Fruit fly (Drosophila melanogaster) whole organism, adult: ENCODE data around the gene Atg13.

ENCODE experiments used
- CG1620 ChIP-seq: fragments of 200-800 bp; sonication (Bioruptor generic); optimal IDR thresholded peaks from 2 replicates; lab custom pipeline; 2016; ENCODE audit warnings: missing biosample characterization, missing genetic modification characterization
- CG33017 ChIP-seq: fragments of 200-800 bp; sonication (Bioruptor generic); optimal IDR thresholded peaks from 2 replicates; lab custom pipeline; 2018; ENCODE audit warnings: missing biosample characterization, mild to moderate bottlenecking, missing genetic modification characterization, moderate library complexity
- Clk ChIP-seq: fragments of 200-800 bp; sonication (Bioruptor generic); optimal IDR thresholded peaks from 2 replicates; lab custom pipeline; 2017; ENCODE audit warnings: missing biosample characterization, missing genetic modification characterization
- Hr96 ChIP-seq: fragments of 200-800 bp; sonication (Bioruptor generic); optimal IDR thresholded peaks from 2 replicates; lab custom pipeline; 2016; ENCODE audit warnings: missing biosample characterization, missing genetic modification characterization
- Mnt ChIP-seq: fragments of 200-800 bp; sonication (Bioruptor generic); optimal IDR thresholded peaks from 2 replicates; lab custom pipeline; 2016; ENCODE audit warnings: missing biosample characterization, mild to moderate bottlenecking, missing genetic modification characterization
- bab1 ChIP-seq: fragments of 200-800 bp; sonication (Bioruptor generic); optimal IDR thresholded peaks from 3 replicates; lab custom pipeline; 2019; ENCODE audit warnings: missing biosample characterization, mild to moderate bottlenecking, missing genetic modification characterization, moderate library complexity
- cnc ChIP-seq, 2 experiments: fragments of >200 bp; optimal IDR thresholded peaks; 2 replicates each; lab custom pipeline; 2017
- ovo ChIP-seq: fragments of 200-800 bp; sonication (Bioruptor generic); optimal IDR thresholded peaks from 2 replicates; lab custom pipeline; 2016; ENCODE audit warnings: missing biosample characterization, missing genetic modification characterization
- tj ChIP-seq: fragments of 200-800 bp; sonication (Bioruptor generic); optimal IDR thresholded peaks from 3 replicates; lab custom pipeline; 2017; ENCODE audit warnings: missing biosample characterization, mild to moderate bottlenecking, missing genetic modification characterization, moderate library complexity

DNA sequence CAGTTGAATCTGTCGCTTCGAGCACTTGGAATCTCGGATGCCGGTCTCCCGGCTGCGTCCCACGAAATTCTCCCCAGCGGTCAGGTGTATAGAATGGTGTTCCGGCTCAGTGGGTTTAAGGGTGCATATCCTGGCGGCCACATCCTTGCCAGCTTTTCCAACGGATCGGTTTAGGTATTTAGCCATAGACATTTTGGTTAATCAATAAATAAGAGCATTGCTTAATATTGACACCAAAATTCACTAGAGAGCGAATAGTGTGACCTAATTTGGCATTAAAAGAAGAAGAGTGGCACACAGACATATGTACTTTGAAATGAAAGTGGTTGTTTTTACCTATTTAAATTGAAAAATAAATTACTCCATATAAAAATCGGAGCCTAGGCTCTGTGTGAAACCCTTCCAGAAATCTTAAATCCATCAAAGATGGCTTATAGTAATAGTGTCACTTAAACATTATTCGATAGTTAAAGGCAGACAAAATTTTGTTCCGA is 6.3 kb upstream of the Atg13 start, which contains the start of the genes PNKP and COX7AL:
- TF ChIP-seq ovo (GFP tag; lab: Kevin White, UChicago) (no peak), cnc (optimal IDR thresholded peaks at IDR 0.05; lab: Kevin White, UChicago) (no peak), CG33017 (no peak), Clk (no peak), Mnt (GFP tag; lab: Kevin White, UChicago) (no peak), bab1 (GFP tag; lab: Kevin White, UChicago) (no peak), tj (GFP tag; lab: Kevin White, UChicago) (no peak), Hr96 (GFP tag; lab: Kevin White, UChicago) (no peak), CG1620 (GFP tag; lab: Kevin White, UChicago) (no peak)
